Fruit fly (Drosophila melanogaster) whole organism, embryonic: Measurements from ENCODE around the gene psh.
A peak's percentile ranks its signal among the peaks of the same experiment; 100 is the strongest.

ENCODE experiments used
- Bdp1 ChIP-seq: fragments of 200-800 bp; sonication (Bioruptor generic); optimal IDR thresholded peaks from 3 replicates; lab custom pipeline; 2016; ENCODE audit warnings: missing biosample characterization, missing genetic modification characterization
- BtbVII ChIP-seq: fragments of 200-800 bp; sonication (Bioruptor generic); optimal IDR thresholded peaks from 3 replicates; lab custom pipeline; 2017; ENCODE audit warnings: missing biosample characterization, mild to moderate bottlenecking, missing genetic modification characterization
- CG12659 ChIP-seq: fragments of 200-800 bp; sonication (Bioruptor generic); optimal IDR thresholded peaks from 3 replicates; lab custom pipeline; 2017; ENCODE audit warnings: mild to moderate bottlenecking, missing biosample characterization, missing genetic modification reagents, missing genetic modification characterization
- CG14014 ChIP-seq: fragments of 200-800 bp; sonication (Bioruptor generic); IDR thresholded peaks from 2 replicates; pipeline ENCODE4 v1.3.6; 2022; ENCODE audit warnings: missing biosample characterization, missing genetic modification characterization
- CG1602 ChIP-seq: fragments of 200-800 bp; sonication (Bioruptor generic); optimal IDR thresholded peaks from 3 replicates; lab custom pipeline; 2016; ENCODE audit warnings: missing biosample characterization, missing genetic modification characterization
- CG17186 ChIP-seq: fragments of 200-800 bp; sonication (Bioruptor generic); optimal IDR thresholded peaks from 3 replicates; lab custom pipeline; 2017; ENCODE audit warnings: missing biosample characterization, missing genetic modification reagents, missing genetic modification characterization
- CG17612 ChIP-seq: fragments of 200-800 bp; sonication (Bioruptor generic); IDR thresholded peaks from 2 replicates; pipeline ENCODE4 v1.3.6; 2022; ENCODE audit warnings: missing biosample characterization, missing genetic modification characterization
- CG17912 ChIP-seq: fragments of 200-800 bp; sonication (Bioruptor generic); optimal IDR thresholded peaks from 2 replicates; lab custom pipeline; 2018; ENCODE audit warnings: missing biosample characterization, mild to moderate bottlenecking, missing genetic modification characterization
- CG18476 ChIP-seq: fragments of 200-800 bp; sonication (Bioruptor generic); optimal IDR thresholded peaks from 2 replicates; lab custom pipeline; 2016; ENCODE audit warnings: missing biosample characterization, mild to moderate bottlenecking, missing genetic modification characterization
- CG31365 ChIP-seq: fragments of 200-800 bp; sonication (Bioruptor generic); optimal IDR thresholded peaks from 2 replicates; lab custom pipeline; 2018; ENCODE audit warnings: missing biosample characterization, mild to moderate bottlenecking, missing genetic modification characterization
- CG34376 ChIP-seq: fragments of 200-800 bp; sonication (Bioruptor generic); optimal IDR thresholded peaks from 2 replicates; lab custom pipeline; 2018; ENCODE audit warnings: missing biosample characterization, mild to moderate bottlenecking, missing genetic modification characterization
- CG4360 ChIP-seq: fragments of 200-800 bp; sonication (Bioruptor generic); IDR thresholded peaks from 2 replicates; pipeline ENCODE4 v1.3.6; 2022; ENCODE audit warnings: missing biosample characterization, missing genetic modification characterization
- CG4820 ChIP-seq: fragments of 200-800 bp; sonication (Bioruptor generic); optimal IDR thresholded peaks from 3 replicates; lab custom pipeline; 2016; ENCODE audit warnings: missing biosample characterization, missing genetic modification characterization
- CG7556 ChIP-seq: fragments of 200-800 bp; sonication (Bioruptor generic); optimal IDR thresholded peaks from 2 replicates; lab custom pipeline; 2017; ENCODE audit warnings: missing biosample characterization, mild to moderate bottlenecking, missing genetic modification characterization
- CG7839 ChIP-seq: fragments of 200-800 bp; sonication (Bioruptor generic); optimal IDR thresholded peaks from 3 replicates; lab custom pipeline; 2018; ENCODE audit warnings: missing biosample characterization, mild to moderate bottlenecking, missing genetic modification characterization, moderate library complexity
- Camta ChIP-seq: fragments of 200-800 bp; sonication (Bioruptor generic); optimal IDR thresholded peaks from 2 replicates; lab custom pipeline; 2016; ENCODE audit warnings: missing biosample characterization, missing genetic modification characterization
- CrebB ChIP-seq: fragments of 200-800 bp; sonication (Bioruptor generic); optimal IDR thresholded peaks from 3 replicates; lab custom pipeline; 2018; ENCODE audit warnings: missing biosample characterization, mild to moderate bottlenecking, missing genetic modification characterization
- E2f1 ChIP-seq: fragments of 200-800 bp; sonication (Bioruptor generic); IDR thresholded peaks from 2 replicates; pipeline ENCODE4 v1.3.6; 2022; ENCODE audit warnings: missing biosample characterization, missing genetic modification characterization
- Fer3 ChIP-seq: fragments of 200-800 bp; sonication (Bioruptor generic); optimal IDR thresholded peaks from 2 replicates; lab custom pipeline; 2018; ENCODE audit warnings: missing biosample characterization, mild to moderate bottlenecking, missing genetic modification characterization, moderate library complexity
- Hmr ChIP-seq: fragments of 200-800 bp; sonication (Bioruptor generic); optimal IDR thresholded peaks from 3 replicates; lab custom pipeline; 2017; ENCODE audit warnings: mild to moderate bottlenecking, missing biosample characterization, missing genetic modification reagents, missing genetic modification characterization
- Hr39 ChIP-seq: fragments of >200 bp; optimal IDR thresholded peaks from 2 replicates; lab custom pipeline; 2017
- Hsf ChIP-seq: fragments of 200-800 bp; sonication (Bioruptor generic); optimal IDR thresholded peaks from 3 replicates; lab custom pipeline; 2016; ENCODE audit warnings: missing biosample characterization, missing genetic modification characterization
- Mes4 ChIP-seq: fragments of 200-800 bp; sonication (Bioruptor generic); optimal IDR thresholded peaks from 2 replicates; lab custom pipeline; 2016; ENCODE audit warnings: missing biosample characterization, missing genetic modification characterization
- NC2α ChIP-seq: fragments of 200-800 bp; sonication (Bioruptor generic); optimal IDR thresholded peaks from 2 replicates; lab custom pipeline; 2016; ENCODE audit warnings: missing biosample characterization, missing genetic modification characterization
- Pdp1 ChIP-seq, 2 experiments: fragments of 200-800 bp; sonication (Bioruptor generic); optimal IDR thresholded peaks; 3 replicates each; lab custom pipeline; 2016; ENCODE audit warnings: missing biosample characterization in 2 of 2, missing genetic modification characterization in 2 of 2, mild to moderate bottlenecking in 1 of 2, moderate library complexity in 1 of 2
- Trl ChIP-seq, 3 experiments: fragments of >200 bp in 2 of 3; fragments of 200-800 bp in 1 of 3; sonication (Bioruptor generic) in 1 of 3; optimal IDR thresholded peaks; 2 replicates in 1 of 3; 3 replicates in 2 of 3; lab custom pipeline; 2016 to 2017; ENCODE audit warnings: missing biosample characterization in 1 of 3, missing genetic modification characterization in 1 of 3
- Vsx1 ChIP-seq: fragments of 200-800 bp; sonication (Bioruptor generic); optimal IDR thresholded peaks from 2 replicates; lab custom pipeline; 2017; ENCODE audit warnings: missing biosample characterization, mild to moderate bottlenecking, missing genetic modification characterization, missing genetic modification reagents
- Xbp1 ChIP-seq: fragments of 200-800 bp; sonication (Bioruptor generic); optimal IDR thresholded peaks from 3 replicates; lab custom pipeline; 2016; ENCODE audit warnings: missing biosample characterization, mild to moderate bottlenecking, missing genetic modification characterization
- abd-A ChIP-seq: fragments of 200-800 bp; sonication (Bioruptor generic); optimal IDR thresholded peaks from 3 replicates; lab custom pipeline; 2019; ENCODE audit warnings: missing biosample characterization, mild to moderate bottlenecking, missing genetic modification characterization, moderate library complexity
- ac ChIP-seq: fragments of 200-800 bp; sonication (Bioruptor generic); optimal IDR thresholded peaks from 3 replicates; lab custom pipeline; 2017; ENCODE audit warnings: missing biosample characterization, mild to moderate bottlenecking, missing genetic modification characterization
- al ChIP-seq: fragments of 200-800 bp; sonication (Bioruptor generic); IDR thresholded peaks from 2 replicates; pipeline ENCODE4 v1.3.6; 2022; ENCODE audit warnings: missing biosample characterization, missing genetic modification characterization
- da ChIP-seq: fragments of 200-800 bp; sonication (Bioruptor generic); optimal IDR thresholded peaks from 2 replicates; lab custom pipeline; 2016; ENCODE audit warnings: missing biosample characterization, missing genetic modification characterization
- dimm ChIP-seq: fragments of 200-800 bp; sonication (Bioruptor generic); IDR thresholded peaks from 2 replicates; pipeline ENCODE4 v1.3.6; 2022; ENCODE audit warnings: missing biosample characterization, missing genetic modification characterization
- emc ChIP-seq: fragments of 200-800 bp; sonication (Bioruptor generic); optimal IDR thresholded peaks from 2 replicates; lab custom pipeline; 2016; ENCODE audit warnings: missing biosample characterization, missing genetic modification characterization
- exex ChIP-seq: fragments of 200-800 bp; sonication (Bioruptor generic); optimal IDR thresholded peaks from 4 replicates; lab custom pipeline; 2018; ENCODE audit warnings: missing biosample characterization, mild to moderate bottlenecking, missing genetic modification characterization, moderate library complexity
- fd3F ChIP-seq: fragments of 200-800 bp; sonication (Bioruptor generic); optimal IDR thresholded peaks from 2 replicates; lab custom pipeline; 2018; ENCODE audit warnings: missing biosample characterization, mild to moderate bottlenecking, missing genetic modification characterization, moderate library complexity
- inv ChIP-seq: fragments of 200-800 bp; sonication (Bioruptor generic); IDR thresholded peaks from 2 replicates; pipeline ENCODE4 v1.3.6; 2022; ENCODE audit warnings: missing biosample characterization, missing genetic modification characterization; ENCODE audit not compliant: partially characterized antibody
- jigr1 ChIP-seq: fragments of 200-800 bp; sonication (Bioruptor generic); IDR thresholded peaks from 3 replicates; pipeline ENCODE4 v1.3.6; 2022; ENCODE audit warnings: missing biosample characterization, missing genetic modification characterization
- mam ChIP-seq: fragments of 200-800 bp; sonication (Bioruptor generic); optimal IDR thresholded peaks from 3 replicates; lab custom pipeline; 2016; ENCODE audit warnings: missing biosample characterization, missing genetic modification characterization
- otp ChIP-seq: fragments of 200-800 bp; sonication (Bioruptor generic); IDR thresholded peaks from 3 replicates; pipeline ENCODE4, ENCODE4 v1.3.6; 2022; ENCODE audit warnings: missing biosample characterization, missing genetic modification characterization
- pzg ChIP-seq: fragments of 200-800 bp; sonication (Bioruptor generic); optimal IDR thresholded peaks from 3 replicates; lab custom pipeline; 2018; ENCODE audit warnings: missing biosample characterization, mild to moderate bottlenecking, missing genetic modification characterization, moderate library complexity
- salm ChIP-seq: fragments of 200-800 bp; sonication (Bioruptor generic); optimal IDR thresholded peaks from 2 replicates; lab custom pipeline; 2018; ENCODE audit warnings: missing biosample characterization, mild to moderate bottlenecking, missing genetic modification characterization
- sima ChIP-seq: fragments of 200-800 bp; sonication (Bioruptor generic); optimal IDR thresholded peaks from 2 replicates; lab custom pipeline; 2016; ENCODE audit warnings: missing biosample characterization, missing genetic modification characterization
- slou ChIP-seq: fragments of 200-800 bp; sonication (Bioruptor generic); optimal IDR thresholded peaks from 3 replicates; lab custom pipeline; 2016; ENCODE audit warnings: missing biosample characterization, missing genetic modification characterization
- slp2 ChIP-seq: fragments of 200-800 bp; sonication (Bioruptor generic); optimal IDR thresholded peaks from 2 replicates; lab custom pipeline; 2016; ENCODE audit warnings: missing biosample characterization, missing genetic modification characterization
- tx ChIP-seq: fragments of 200-800 bp; sonication (Bioruptor generic); optimal IDR thresholded peaks from 2 replicates; lab custom pipeline; 2016; ENCODE audit warnings: missing biosample characterization, missing genetic modification characterization
- usp ChIP-seq: fragments of >200 bp; optimal IDR thresholded peaks from 2 replicates; lab custom pipeline; 2017; ENCODE audit warnings: missing biosample characterization, missing genetic modification characterization
- zen ChIP-seq: fragments of 200-800 bp; sonication (Bioruptor generic); optimal IDR thresholded peaks from 3 replicates; lab custom pipeline; 2018; ENCODE audit warnings: missing biosample characterization, mild to moderate bottlenecking, missing genetic modification characterization, moderate library complexity
- zfh1 ChIP-seq: fragments of 200-800 bp; sonication (Bioruptor generic); IDR thresholded peaks from 3 replicates; pipeline ENCODE4 v1.3.6; 2022; ENCODE audit warnings: missing biosample characterization, missing genetic modification characterization

Gene psh

DNA sequence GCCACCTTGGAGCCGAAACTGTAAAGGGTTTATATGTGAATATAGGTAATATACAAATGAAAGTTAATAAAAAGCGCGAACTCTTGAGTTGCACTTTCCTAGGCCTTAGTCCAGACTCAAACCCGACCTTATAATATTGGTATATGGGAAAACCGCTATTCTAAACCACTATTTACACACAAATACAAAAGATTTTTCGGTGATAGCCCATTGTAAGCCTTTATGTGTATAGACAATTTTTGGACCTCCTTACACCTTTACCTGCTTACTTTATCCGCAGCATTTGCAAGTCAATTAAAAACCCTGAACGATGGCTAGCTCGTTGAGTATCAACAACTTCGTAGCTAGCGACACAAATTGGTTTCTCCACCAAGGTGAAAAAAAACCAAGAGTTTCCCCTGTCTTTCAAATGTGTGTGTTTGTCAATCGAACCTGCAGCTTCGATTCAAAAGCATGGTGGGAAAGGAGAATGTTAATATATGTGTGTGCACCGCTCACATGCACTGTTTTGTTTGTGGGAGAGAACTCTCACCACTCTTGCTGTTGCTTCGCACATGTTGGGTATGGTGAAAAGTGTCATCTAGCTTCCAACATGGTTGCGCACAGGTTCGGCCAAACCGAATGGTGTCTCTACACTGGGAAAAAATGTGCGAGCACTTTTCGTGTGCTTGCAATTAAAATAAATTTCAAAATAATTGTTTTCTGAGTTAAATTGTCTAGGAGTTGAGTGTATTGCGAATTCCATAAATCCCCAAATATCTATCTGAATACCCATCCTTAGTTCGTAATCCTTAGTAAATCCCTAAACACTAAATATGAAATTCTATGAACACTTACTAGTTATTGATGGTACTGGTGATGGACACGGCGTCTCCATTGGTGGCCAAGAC lies 20.2 kb upstream of the psh start (continued):
- TF ChIP-seq BtbVII (GFP tag; lab: Kevin White, UChicago), result peak; percentile 78
- peak; percentile 61 for TF ChIP-seq Hmr (GFP tag; lab: Kevin White, UChicago)
- TF ChIP-seq al (GFP tag; lab: Robert Waterston, UW), result peak; percentile 58; the same call in 1 of the 2 replicates
- peak; percentile 80 for TF ChIP-seq CG4820 (GFP tag; lab: Kevin White, UChicago)
- TF ChIP-seq otp (GFP tag; lab: Robert Waterston, UW), result peak; percentile 88
- TF ChIP-seq CG17186, result peak; percentile 39
- peak; percentile 57 for TF ChIP-seq abd-A (tag; lab: Kevin White, UChicago)
- TF ChIP-seq Mes4 (GFP tag; lab: Kevin White, UChicago), result peak; percentile 71
- peak; percentile 7 for TF ChIP-seq CrebB (tag; lab: Kevin White, UChicago)
- TF ChIP-seq CG31365 (tag; lab: Kevin White, UChicago), result peak; percentile 46
- TF ChIP-seq ac (GFP tag; lab: Kevin White, UChicago), result peak; percentile 14
- peak; percentile 80 for TF ChIP-seq CG7839 (tag; lab: Kevin White, UChicago)
- TF ChIP-seq salm (tag; lab: Kevin White, UChicago), result peak; percentile 41
- TF ChIP-seq CG17612 (GFP tag; lab: Robert Waterston, UW), result peak; percentile 54
- peak; percentile 76 for TF ChIP-seq CG14014 (GFP tag; lab: Robert Waterston, UW)
- TF ChIP-seq E2f1, result peak; percentile 81
- no peak for TF ChIP-seq inv (GFP tag; lab: Robert Waterston, UW)
- peak; percentile 82 for TF ChIP-seq Xbp1 (GFP tag; lab: Kevin White, UChicago)
- peak; percentile 77 for TF ChIP-seq CG7556 (GFP tag; lab: Kevin White, UChicago)
- no peak for TF ChIP-seq pzg (GFP tag; lab: Kevin White, UChicago)
- peak; percentile 90 for TF ChIP-seq zfh1 (GFP tag; lab: Robert Waterston, UW)
- TF ChIP-seq zen (tag; lab: Kevin White, UChicago), result peak; percentile 54
- peak; percentile 35 for TF ChIP-seq Vsx1
- no peak for TF ChIP-seq Hr39 (lab: Kevin White, UChicago)
- peak; percentile 74 for TF ChIP-seq CG18476
- TF ChIP-seq Bdp1 (GFP tag; lab: Kevin White, UChicago), result peak; percentile 26
- TF ChIP-seq Pdp1 (GFP tag; optimal IDR thresholded peaks at IDR 0.05; lab: Kevin White, UChicago), result peak; percentile 75 to 82
- peak; percentile 67 for TF ChIP-seq Fer3 (tag; lab: Kevin White, UChicago)
- TF ChIP-seq NC2α (GFP tag; lab: Kevin White, UChicago), result peak; percentile 34
- peak; percentile 60 for TF ChIP-seq mam (GFP tag; lab: Kevin White, UChicago)
- TF ChIP-seq emc (GFP tag; lab: Kevin White, UChicago), result peak; percentile 19
- TF ChIP-seq CG34376, result no peak
- no peak for TF ChIP-seq jigr1 (GFP tag; lab: Robert Waterston, UW)
- peak; percentile 25 for TF ChIP-seq da (GFP tag; lab: Kevin White, UChicago)
- no peak for TF ChIP-seq CG17912 (GFP tag; lab: Kevin White, UChicago)
- no peak for TF ChIP-seq fd3F (GFP tag; lab: Kevin White, UChicago)
- peak; percentile 71 for TF ChIP-seq tx (GFP tag; lab: Kevin White, UChicago)
- peak; percentile 53 for TF ChIP-seq slp2 (GFP tag; lab: Kevin White, UChicago)
- TF ChIP-seq Camta (GFP tag; lab: Kevin White, UChicago), result peak; percentile 64
- TF ChIP-seq CG4360 (GFP tag; lab: Robert Waterston, UW), result peak; percentile 60
- peak; percentile 56 for TF ChIP-seq sima (GFP tag; lab: Kevin White, UChicago)
- TF ChIP-seq usp (GFP tag; lab: Kevin White, UChicago), result no peak
- TF ChIP-seq slou (GFP tag; lab: Kevin White, UChicago), result peak; percentile 59
- no peak for TF ChIP-seq exex (tag; lab: Kevin White, UChicago)
- peak; percentile 60 for TF ChIP-seq CG12659 (GFP tag; lab: Kevin White, UChicago)
- TF ChIP-seq dimm (GFP tag; lab: Robert Waterston, UW), result no peak
- TF ChIP-seq Hsf, result peak; percentile 85
- peak; percentile 69 for TF ChIP-seq CG1602
- no peak for TF ChIP-seq Trl (optimal IDR thresholded peaks at IDR 0.05; lab: Kevin White, UChicago)
- TF ChIP-seq Trl (GFP tag; optimal IDR thresholded peaks at IDR 0.05; lab: Kevin White, UChicago), result peak; percentile 86
